Worm (Caenorhabditis elegans) whole organism, L4 larva: ENCODE results near the gene rpb-12.

Experiments used
- nhr-237 ChIP-seq: sonication (generic microtip); optimal IDR thresholded peaks from 2 replicates; lab custom pipeline; 2017; ENCODE audit warnings: missing biosample characterization, missing genetic modification characterization
- nhr-25 ChIP-seq: sonication (generic microtip); optimal IDR thresholded peaks from 2 replicates; lab custom pipeline; 2017; ENCODE audit warnings: missing genetic modification characterization, mild to moderate bottlenecking, missing compliant biosample characterization, antibody characterized with exemption, moderate library complexity, borderline replicate concordance; ENCODE audit not compliant: insufficient read depth
- pha-4 ChIP-seq, 2 experiments: fragments of 150-350 bp in 1 of 2; fragments of 200-800 bp in 1 of 2; sonication (Bioruptor generic) in 1 of 2; IDR thresholded peaks in 1 of 2; optimal IDR thresholded peaks in 1 of 2; 2 replicates each; pipeline versions ENCODE4 v1.3.6 to Lab custom; 2014 to 2022; ENCODE audit warnings: missing genetic modification characterization in 2 of 2, missing genetic modification reagents in 2 of 2, missing biosample characterization in 1 of 2, missing compliant biosample characterization in 1 of 2

ce11 chrIV:9107464-9107863 lies 39.2 kb downstream of the rpb-12 start:
- TF ChIP-seq nhr-237 (tag; lab: Kevin White, UChicago) = no peak
- no peak for TF ChIP-seq pha-4 (GFP tag; IDR thresholded peaks at IDR 0.05; lab: Robert Waterston, UW)
- TF ChIP-seq pha-4 (tag; optimal IDR thresholded peaks at IDR 0.05; lab: Kevin White, UChicago) = peak; percentile 66
- no peak for TF ChIP-seq nhr-25 (tag; lab: Kevin White, UChicago)
